Fruit fly (Drosophila melanogaster) whole organism, prepupa: ENCODE results near the gene CG5346.

Source experiments
- Blimp-1 ChIP-seq: fragments of 200-800 bp; sonication (Bioruptor generic); optimal IDR thresholded peaks from 3 replicates; lab custom pipeline; 2017; ENCODE audit warnings: missing biosample characterization, missing genetic modification characterization, mild to moderate bottlenecking, moderate library complexity, missing genetic modification reagents
- CG10631 ChIP-seq: fragments of 200-800 bp; sonication (Bioruptor generic); optimal IDR thresholded peaks from 2 replicates; lab custom pipeline; 2016; ENCODE audit warnings: missing biosample characterization, missing genetic modification characterization
- CG15336 ChIP-seq: fragments of 200-800 bp; sonication (Bioruptor generic); IDR thresholded peaks from 2 replicates; pipeline ENCODE4 v1.3.6; 2022; ENCODE audit warnings: missing biosample characterization, missing genetic modification characterization
- CG16779 ChIP-seq: fragments of 200-800 bp; sonication (Bioruptor generic); optimal IDR thresholded peaks from 3 replicates; lab custom pipeline; 2017; ENCODE audit warnings: missing biosample characterization, mild to moderate bottlenecking, missing genetic modification characterization
- CG3032 ChIP-seq: fragments of 200-800 bp; optimal IDR thresholded peaks from 2 replicates; lab custom pipeline; 2019; ENCODE audit warnings: missing biosample characterization, mild to moderate bottlenecking, missing genetic modification characterization, moderate library complexity
- CG32006 ChIP-seq: fragments of 200-800 bp; sonication (Bioruptor generic); optimal IDR thresholded peaks from 3 replicates; lab custom pipeline; 2017; ENCODE audit warnings: missing biosample characterization, mild to moderate bottlenecking, missing genetic modification characterization
- CG34406 ChIP-seq: fragments of 200-800 bp; sonication (Bioruptor generic); optimal IDR thresholded peaks from 3 replicates; lab custom pipeline; 2016; ENCODE audit warnings: missing biosample characterization, missing genetic modification characterization
- CG3919 ChIP-seq: fragments of 200-800 bp; sonication (Bioruptor generic); optimal IDR thresholded peaks from 3 replicates; lab custom pipeline; 2016; ENCODE audit warnings: missing biosample characterization, missing genetic modification characterization
- CG4318 ChIP-seq: fragments of 200-800 bp; sonication (Bioruptor generic); optimal IDR thresholded peaks from 3 replicates; lab custom pipeline; 2017; ENCODE audit warnings: missing biosample characterization, mild to moderate bottlenecking, missing genetic modification characterization
- CG6276 ChIP-seq: fragments of 200-800 bp; sonication (Bioruptor generic); optimal IDR thresholded peaks from 2 replicates; lab custom pipeline; 2017; ENCODE audit warnings: missing biosample characterization, mild to moderate bottlenecking, missing genetic modification characterization
- CG6792 ChIP-seq: fragments of 200-800 bp; sonication (Bioruptor generic); optimal IDR thresholded peaks from 3 replicates; lab custom pipeline; 2016; ENCODE audit warnings: missing biosample characterization, missing genetic modification characterization
- CG6808 ChIP-seq: fragments of 200-800 bp; sonication (Bioruptor generic); optimal IDR thresholded peaks from 3 replicates; lab custom pipeline; 2017; ENCODE audit warnings: missing biosample characterization, missing genetic modification characterization, mild to moderate bottlenecking, moderate library complexity, missing genetic modification reagents
- CG8119 ChIP-seq: fragments of 200-800 bp; sonication (Bioruptor generic); IDR thresholded peaks from 3 replicates; pipeline ENCODE4 v1.3.6; 2022; ENCODE audit warnings: missing biosample characterization, missing genetic modification characterization
- Eip75B ChIP-seq: fragments of 200-800 bp; sonication (Bioruptor generic); optimal IDR thresholded peaks from 3 replicates; lab custom pipeline; 2016; ENCODE audit warnings: missing biosample characterization, missing genetic modification characterization
- Eip78C ChIP-seq: fragments of 200-800 bp; sonication (Bioruptor generic); peaks from one replicate; lab custom pipeline; 2016; ENCODE audit warnings: missing biosample characterization, missing genetic modification characterization
- Ets21C ChIP-seq: fragments of 200-800 bp; sonication (Bioruptor generic); optimal IDR thresholded peaks from 3 replicates; lab custom pipeline; 2016; ENCODE audit warnings: missing biosample characterization, missing genetic modification characterization
- Gug ChIP-seq: fragments of 200-800 bp; sonication (Bioruptor generic); IDR thresholded peaks from 2 replicates; pipeline ENCODE4 v1.3.6; 2022; ENCODE audit warnings: missing biosample characterization, missing genetic modification characterization
- Hr39 ChIP-seq: fragments of 200-800 bp; sonication (Bioruptor generic); optimal IDR thresholded peaks from 2 replicates; lab custom pipeline; 2016; ENCODE audit warnings: missing biosample characterization, missing genetic modification characterization
- Hr4 ChIP-seq: fragments of 200-800 bp; sonication (Bioruptor generic); optimal IDR thresholded peaks from 3 replicates; lab custom pipeline; 2016; ENCODE audit warnings: missing biosample characterization, missing genetic modification characterization
- Lpt ChIP-seq: fragments of 200-800 bp; sonication (Bioruptor generic); optimal IDR thresholded peaks from 3 replicates; lab custom pipeline; 2016; ENCODE audit warnings: missing biosample characterization, missing genetic modification characterization
- Met ChIP-seq: fragments of 200-800 bp; sonication (Bioruptor generic); optimal IDR thresholded peaks from 3 replicates; lab custom pipeline; 2016; ENCODE audit warnings: missing biosample characterization, missing genetic modification characterization
- Sox102F ChIP-seq: fragments of 200-800 bp; sonication (Bioruptor generic); optimal IDR thresholded peaks from 2 replicates; lab custom pipeline; 2016; ENCODE audit warnings: missing biosample characterization, mild to moderate bottlenecking, missing genetic modification characterization
- Sox14 ChIP-seq: fragments of 200-800 bp; sonication (Bioruptor generic); optimal IDR thresholded peaks from 3 replicates; lab custom pipeline; 2016; ENCODE audit warnings: missing biosample characterization, missing genetic modification characterization
- acj6 ChIP-seq: fragments of 200-800 bp; sonication (Bioruptor generic); optimal IDR thresholded peaks from 3 replicates; lab custom pipeline; 2016; ENCODE audit warnings: missing biosample characterization, missing genetic modification characterization
- cyc ChIP-seq: fragments of 200-800 bp; sonication (Bioruptor generic); optimal IDR thresholded peaks from 3 replicates; lab custom pipeline; 2016; ENCODE audit warnings: missing biosample characterization, missing genetic modification characterization
- dac ChIP-seq: fragments of 200-800 bp; sonication (Bioruptor generic); optimal IDR thresholded peaks from 2 replicates; lab custom pipeline; 2017; ENCODE audit warnings: missing biosample characterization, mild to moderate bottlenecking, missing genetic modification characterization
- dsx ChIP-seq: fragments of 200-800 bp; optimal IDR thresholded peaks from 3 replicates; lab custom pipeline; 2019; ENCODE audit warnings: missing biosample characterization, mild to moderate bottlenecking, missing genetic modification characterization, moderate library complexity; ENCODE audit not compliant: poor library complexity, severe bottlenecking
- eg ChIP-seq: fragments of 200-800 bp; sonication (Bioruptor generic); IDR thresholded peaks from 3 replicates; pipeline ENCODE4 v1.3.6; 2022; ENCODE audit warnings: missing biosample characterization, missing genetic modification characterization
- esn ChIP-seq: fragments of 200-800 bp; sonication (Bioruptor generic); optimal IDR thresholded peaks from 2 replicates; lab custom pipeline; 2016; ENCODE audit warnings: missing biosample characterization, mild to moderate bottlenecking, missing genetic modification characterization, moderate library complexity
- fd85E ChIP-seq: fragments of 200-800 bp; sonication (Bioruptor generic); optimal IDR thresholded peaks from 3 replicates; lab custom pipeline; 2016; ENCODE audit warnings: missing biosample characterization, missing genetic modification characterization
- fkh ChIP-seq: fragments of 200-800 bp; sonication (Bioruptor generic); optimal IDR thresholded peaks from 3 replicates; lab custom pipeline; 2017; ENCODE audit warnings: missing biosample characterization, mild to moderate bottlenecking, missing genetic modification characterization, moderate library complexity
- lz ChIP-seq: fragments of 200-800 bp; sonication (Bioruptor generic); optimal IDR thresholded peaks from 3 replicates; lab custom pipeline; 2016; ENCODE audit warnings: missing biosample characterization, missing genetic modification characterization
- net ChIP-seq: fragments of 200-800 bp; sonication (Bioruptor generic); optimal IDR thresholded peaks from 3 replicates; lab custom pipeline; 2016; ENCODE audit warnings: missing biosample characterization, missing genetic modification characterization
- salr ChIP-seq, 2 experiments: fragments of 200-800 bp; sonication (Bioruptor generic); optimal IDR thresholded peaks; 3 replicates each; lab custom pipeline; 2016 to 2018; ENCODE audit warnings: missing biosample characterization in 2 of 2, missing genetic modification characterization in 2 of 2, mild to moderate bottlenecking in 1 of 2
- spab ChIP-seq: fragments of 200-800 bp; sonication (Bioruptor generic); optimal IDR thresholded peaks from 2 replicates; lab custom pipeline; 2017; ENCODE audit warnings: missing biosample characterization, mild to moderate bottlenecking, missing genetic modification characterization, missing genetic modification reagents
- svp ChIP-seq: fragments of 200-800 bp; sonication (Bioruptor generic); peaks from one replicate; lab custom pipeline; 2016; ENCODE audit warnings: missing biosample characterization, missing genetic modification characterization
- vri ChIP-seq: fragments of 200-800 bp; sonication (Bioruptor generic); optimal IDR thresholded peaks from 3 replicates; lab custom pipeline; 2016; ENCODE audit warnings: missing biosample characterization, mild to moderate bottlenecking, missing genetic modification characterization

Gene CG5346

DNA sequence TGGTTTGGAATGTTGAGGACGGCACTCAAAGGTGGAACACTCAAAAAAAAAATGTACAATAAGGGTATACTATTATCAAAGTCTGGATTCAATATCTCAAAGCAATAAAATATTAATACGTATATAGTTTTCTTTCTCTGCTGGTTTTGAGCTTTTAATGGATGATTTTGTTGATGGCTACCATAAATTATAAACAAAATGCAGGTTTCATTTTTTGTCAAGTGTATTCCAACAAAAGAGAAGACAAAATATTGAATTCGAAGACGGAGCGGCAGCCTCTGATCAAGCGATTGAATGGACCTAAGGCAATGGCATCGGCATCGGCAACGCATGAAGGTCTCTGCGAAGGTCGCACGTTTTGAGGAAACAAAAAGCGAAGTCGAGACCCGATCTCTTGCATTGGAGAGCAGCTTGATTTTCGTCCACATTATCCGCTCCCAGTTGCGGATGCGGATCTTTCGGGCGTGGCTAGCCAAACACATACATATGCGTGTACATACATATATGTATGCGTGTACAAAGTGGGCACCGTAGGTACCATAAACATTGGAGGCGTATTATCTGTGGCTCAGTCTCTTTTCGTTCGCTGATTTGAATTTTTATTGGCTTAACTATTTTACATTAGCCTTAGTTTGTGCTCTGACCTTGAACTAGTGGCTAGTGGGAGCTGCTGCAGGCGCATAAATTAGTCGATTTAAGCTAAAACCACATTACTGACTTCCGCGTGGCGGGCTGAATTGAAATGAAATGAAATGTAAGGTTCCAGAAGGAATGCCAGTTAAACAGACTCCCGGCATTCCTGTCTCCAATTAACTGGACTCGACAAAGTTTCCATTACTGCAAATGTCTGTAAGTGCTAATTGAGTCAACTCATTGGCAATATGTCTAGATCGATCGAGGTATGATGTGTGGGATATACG is 8.3 kb upstream of the CG5346 start (continued):
- TF ChIP-seq salr (GFP tag; optimal IDR thresholded peaks at IDR 0.05; lab: Kevin White, UChicago): peak in 1 of 2 experiments; percentile 66
- TF ChIP-seq Hr39 (GFP tag; lab: Kevin White, UChicago): peak; percentile 34
- peak; percentile 79 for TF ChIP-seq dsx (GFP tag; lab: Kevin White, UChicago)
- no peak for TF ChIP-seq Lpt (GFP tag; lab: Kevin White, UChicago)
- TF ChIP-seq CG6276 (GFP tag; lab: Kevin White, UChicago): no peak
- TF ChIP-seq CG6792 (GFP tag; lab: Kevin White, UChicago): peak; percentile 73
- TF ChIP-seq Met (GFP tag; lab: Kevin White, UChicago): peak; percentile 57
- peak; percentile 72 for TF ChIP-seq CG34406 (GFP tag; lab: Kevin White, UChicago)
- peak; percentile 94 for TF ChIP-seq Eip78C (GFP tag; lab: Kevin White, UChicago)
- TF ChIP-seq Blimp-1 (GFP tag; lab: Kevin White, UChicago): no peak

DNA sequence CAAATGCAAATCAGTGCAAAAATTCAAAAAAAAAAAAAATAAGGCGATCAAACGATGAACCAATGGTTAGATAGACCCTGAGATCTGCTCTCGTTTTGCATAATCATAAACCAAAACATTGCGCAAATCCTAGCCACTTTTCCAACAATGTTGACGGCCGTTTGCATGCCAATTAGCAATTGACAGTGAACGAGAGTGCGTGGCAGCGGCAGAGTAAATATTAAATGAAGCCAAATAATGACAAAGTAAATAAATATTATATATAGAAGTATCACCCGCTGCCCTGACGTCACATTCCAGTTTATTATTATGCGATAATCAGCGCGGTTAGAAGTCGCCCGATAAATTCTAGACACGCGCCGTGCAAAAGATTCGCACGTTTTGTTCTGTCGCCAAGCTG is 7.5 kb upstream of the CG5346 start:
- TF ChIP-seq CG8119 (GFP tag; lab: Robert Waterston, UW) (no peak), CG15336 (GFP tag; lab: Robert Waterston, UW) (no peak), Hr4 (GFP tag; lab: Kevin White, UChicago) (no peak), fkh (GFP tag; lab: Kevin White, UChicago) (peak; percentile 64), acj6 (no peak)

DNA sequence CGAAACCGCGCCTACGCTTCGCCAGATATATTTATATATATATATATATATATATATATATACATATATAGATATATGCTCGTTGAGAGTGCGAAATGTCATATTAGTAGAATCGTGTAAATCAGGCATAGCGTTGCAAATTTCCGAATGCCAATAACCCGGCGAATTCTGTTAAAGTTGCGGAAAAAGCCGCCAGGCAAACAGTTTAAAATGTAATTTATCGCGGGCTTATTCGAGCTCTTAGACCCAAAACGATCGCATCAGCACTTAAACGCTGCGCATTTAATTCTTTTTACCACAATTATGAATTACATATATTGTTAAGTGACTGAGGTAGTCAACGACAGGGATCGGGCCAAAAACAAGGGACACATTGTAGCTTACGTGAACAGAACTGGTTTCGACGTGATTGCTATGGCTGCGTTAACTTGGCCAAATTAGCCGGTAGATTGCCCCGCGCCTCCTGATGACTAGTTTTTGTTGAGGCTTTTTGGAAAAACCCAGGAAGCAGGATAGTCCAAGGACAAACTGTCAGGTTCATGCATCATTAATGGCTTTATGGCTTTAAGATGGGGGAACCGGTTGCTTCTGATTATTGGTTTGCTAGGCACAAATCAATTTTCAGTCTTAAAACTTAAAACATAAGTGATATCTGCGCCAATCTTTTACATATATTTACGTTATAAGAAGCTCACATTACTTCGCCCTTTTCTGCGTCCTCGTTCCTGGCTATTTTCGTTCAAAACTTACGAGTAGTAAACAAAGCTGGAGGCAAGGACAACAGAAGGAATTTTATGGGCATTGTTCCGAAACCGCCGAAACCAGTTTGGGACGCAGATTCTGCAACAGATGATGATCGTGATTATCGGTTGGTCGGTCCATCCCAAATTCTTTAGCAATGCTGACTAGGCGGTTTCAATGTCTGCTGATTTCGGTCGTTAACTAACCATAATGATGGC is 5.8 kb upstream of the CG5346 start:
- TF ChIP-seq Eip78C (GFP tag; lab: Kevin White, UChicago) (peak; percentile 53), Met (GFP tag; lab: Kevin White, UChicago) (no peak), Sox102F (GFP tag; lab: Kevin White, UChicago) (peak; percentile 5), dsx (GFP tag; lab: Kevin White, UChicago) (peak; percentile 73)

DNA sequence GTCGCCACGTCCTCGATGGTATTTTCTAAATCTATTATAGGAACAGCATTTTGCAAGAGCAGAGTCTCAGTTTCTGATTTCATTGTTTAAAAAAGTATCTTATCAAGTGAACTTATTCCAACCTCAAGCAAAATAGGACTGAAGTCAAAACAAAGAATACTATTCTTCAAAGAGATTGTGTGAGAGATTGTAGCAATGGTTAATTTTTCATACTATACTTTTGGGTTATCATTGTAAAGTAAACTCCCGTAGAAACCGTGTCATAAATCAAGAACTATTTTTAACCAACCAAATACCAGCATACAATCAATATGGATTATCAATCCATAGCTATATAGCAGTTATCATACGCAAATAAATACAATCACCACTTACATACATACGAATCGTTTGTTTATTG is 3.3 kb upstream of the CG5346 start, which contains the start of gene CG33093:
Gene CG33093, minus strand, starts transcription at position 122 of the 400 bp plus-strand sequence.
- TF ChIP-seq svp (GFP tag; lab: Kevin White, UChicago) (peak; percentile 45), salr (GFP tag; optimal IDR thresholded peaks at IDR 0.05; lab: Kevin White, UChicago) (no peak), Eip78C (GFP tag; lab: Kevin White, UChicago) (peak; percentile 47), Sox14 (GFP tag; lab: Kevin White, UChicago) (peak; percentile 59)

DNA sequence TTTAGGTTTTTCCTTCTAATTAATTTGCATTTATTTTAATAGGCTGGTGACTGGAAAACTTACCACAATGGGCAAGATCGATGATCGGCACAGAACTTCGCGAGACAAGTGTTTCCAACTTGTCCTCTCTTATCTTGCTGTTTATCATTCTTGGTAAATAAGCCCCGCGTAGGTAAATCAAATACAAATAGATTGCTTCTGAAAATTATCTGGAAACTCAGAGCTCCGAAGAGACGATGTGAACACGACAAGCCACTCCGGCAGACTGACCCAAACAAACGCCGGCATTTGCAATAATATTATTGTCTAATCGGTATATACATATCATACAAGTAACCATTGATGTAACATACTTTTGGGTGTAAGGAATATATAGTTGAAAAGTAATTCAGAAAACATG is 1.8 kb upstream of the CG5346 start, which contains the start of gene CG33099:
Gene CG33099, minus strand, starts transcription at position 268 of the 400 bp plus-strand sequence.
- no peak for TF ChIP-seq fd85E
- no peak for TF ChIP-seq CG4318 (GFP tag; lab: Kevin White, UChicago)
- TF ChIP-seq Eip75B (GFP tag; lab: Kevin White, UChicago): no peak
- peak; percentile 19; the same call in 2 of the 3 replicates for TF ChIP-seq eg (GFP tag; lab: Robert Waterston, UW)
- no peak for TF ChIP-seq Ets21C (GFP tag; lab: Kevin White, UChicago)
- TF ChIP-seq CG6808 (GFP tag; lab: Kevin White, UChicago): no peak
- TF ChIP-seq CG32006: no peak
- no peak for TF ChIP-seq CG3032 (tag; lab: Kevin White, UChicago)
- TF ChIP-seq Hr39 (GFP tag; lab: Kevin White, UChicago): no peak
- TF ChIP-seq CG3919 (GFP tag; lab: Kevin White, UChicago): peak; percentile 32
- TF ChIP-seq esn (GFP tag; lab: Kevin White, UChicago): peak; percentile 12
- TF ChIP-seq dac: no peak
- TF ChIP-seq Eip78C (GFP tag; lab: Kevin White, UChicago): peak; percentile 80
- no peak for TF ChIP-seq spab (GFP tag; lab: Kevin White, UChicago)
- no peak for TF ChIP-seq CG16779 (tag; lab: Kevin White, UChicago)
- no peak for TF ChIP-seq CG10631 (GFP tag; lab: Kevin White, UChicago)
- TF ChIP-seq net (GFP tag; lab: Kevin White, UChicago): peak; percentile 3
- no peak for TF ChIP-seq lz (GFP tag; lab: Kevin White, UChicago)
- no peak for TF ChIP-seq cyc (GFP tag; lab: Kevin White, UChicago)
- TF ChIP-seq CG15336 (GFP tag; lab: Robert Waterston, UW): 0 out of 2 replicates have a peak, but pooled peaks have one; percentile 8
- TF ChIP-seq vri: peak; percentile 82
- peak; percentile 25; the same call in 1 of the 2 replicates for TF ChIP-seq Gug
- no peak for TF ChIP-seq Lpt (GFP tag; lab: Kevin White, UChicago)
- peak; percentile 0 for TF ChIP-seq acj6
- TF ChIP-seq CG6276 (GFP tag; lab: Kevin White, UChicago): no peak
